Fruit fly (Drosophila melanogaster): ENCODE results near the gene Asator.

Gene Asator

dm6 chr4:458608-459007 lies 30.2 kb downstream of the Asator start:
- TF ChIP-seq Gug (GFP tag; IDR thresholded peaks at IDR 0.05) (no peak), Hr4 (GFP tag; optimal IDR thresholded peaks at IDR 0.05) (no peak), fkh (GFP tag; optimal IDR thresholded peaks at IDR 0.05) (no peak), CG10669 (GFP tag; optimal IDR thresholded peaks at IDR 0.05) (no peak), CG6854 (GFP tag; optimal IDR thresholded peaks at IDR 0.05) (no peak), CG8319 (GFP tag; optimal IDR thresholded peaks at IDR 0.05) (no peak), CG6276 (GFP tag; optimal IDR thresholded peaks at IDR 0.05) (no peak), Blimp-1 (GFP tag; optimal IDR thresholded peaks at IDR 0.05) (no peak), lz (GFP tag; optimal IDR thresholded peaks at IDR 0.05) (no peak), fd59A (GFP tag; optimal IDR thresholded peaks at IDR 0.05) (no peak), CG4318 (GFP tag; optimal IDR thresholded peaks at IDR 0.05) (no peak), CG10631 (GFP tag; optimal IDR thresholded peaks at IDR 0.05) (no peak), Eip78C (GFP tag) (no peak), achi (GFP tag; optimal IDR thresholded peaks at IDR 0.05) (no peak), Hr39 (GFP tag; optimal IDR thresholded peaks at IDR 0.05) (no peak), Hr38 (GFP tag; optimal IDR thresholded peaks at IDR 0.05) (no peak), CG6792 (GFP tag; optimal IDR thresholded peaks at IDR 0.05) (no peak), Sox102F (GFP tag; optimal IDR thresholded peaks at IDR 0.05) (no peak), Ets21C (GFP tag; optimal IDR thresholded peaks at IDR 0.05) (no peak), salr (GFP tag; optimal IDR thresholded peaks at IDR 0.05) (no peak)

dm6 chr4:453303-453702 lies 35.5 kb downstream of the Asator start:
- TF ChIP-seq Eip75B (GFP tag; optimal IDR thresholded peaks at IDR 0.05) (no peak), CG16779 (tag; optimal IDR thresholded peaks at IDR 0.05) (no peak), fkh (GFP tag; optimal IDR thresholded peaks at IDR 0.05) (no peak), CG9139 (GFP tag; optimal IDR thresholded peaks at IDR 0.05) (no peak), eg (GFP tag; IDR thresholded peaks at IDR 0.05) (no peak), spab (GFP tag; optimal IDR thresholded peaks at IDR 0.05) (no peak), Blimp-1 (GFP tag; optimal IDR thresholded peaks at IDR 0.05) (no peak), topi (GFP tag; optimal IDR thresholded peaks at IDR 0.05) (no peak), salr (GFP tag; optimal IDR thresholded peaks at IDR 0.05) (no peak), Ets21C (GFP tag; optimal IDR thresholded peaks at IDR 0.05) (no peak), ss (GFP tag; optimal IDR thresholded peaks at IDR 0.05) (no peak), CG34406 (GFP tag; optimal IDR thresholded peaks at IDR 0.05) (no peak), CG3032 (tag; optimal IDR thresholded peaks at IDR 0.05) (no peak)

- no peak for TF ChIP-seq Eip93F (GFP tag; optimal IDR thresholded peaks at IDR 0.05)
These were observed 39.8 kb downstream of the Asator start for dm6 chr4:448993-449392.

- TF ChIP-seq CG31627 (GFP tag; optimal IDR thresholded peaks at IDR 0.05), result no peak
- TF ChIP-seq vri (GFP tag; optimal IDR thresholded peaks at IDR 0.05), result no peak
- TF ChIP-seq CG15336 (GFP tag; IDR thresholded peaks at IDR 0.05), result no peak
- no peak for TF ChIP-seq Hr39 (GFP tag; optimal IDR thresholded peaks at IDR 0.05)
- TF ChIP-seq CG7368 (GFP tag; optimal IDR thresholded peaks at IDR 0.05), result no peak
- TF ChIP-seq Eip93F (GFP tag; optimal IDR thresholded peaks at IDR 0.05), result no peak
- TF ChIP-seq cyc (GFP tag; optimal IDR thresholded peaks at IDR 0.05), result no peak
- TF ChIP-seq spab (GFP tag; optimal IDR thresholded peaks at IDR 0.05), result no peak
- no peak for TF ChIP-seq CG1621 (tag; optimal IDR thresholded peaks at IDR 0.05)
- TF ChIP-seq CG11294 (GFP tag; IDR thresholded peaks at IDR 0.05), result no peak
- TF ChIP-seq salr (GFP tag; optimal IDR thresholded peaks at IDR 0.05), result no peak
- no peak for TF ChIP-seq Ets96B (tag; optimal IDR thresholded peaks at IDR 0.05)
- no peak for TF ChIP-seq CG8632 (GFP tag; optimal IDR thresholded peaks at IDR 0.05)
- TF ChIP-seq ss (GFP tag; optimal IDR thresholded peaks at IDR 0.05), result no peak
- TF ChIP-seq OdsH (GFP tag; optimal IDR thresholded peaks at IDR 0.05), result no peak
These were observed 40.7 kb downstream of the Asator start for dm6 chr4:448126-448525.
